Fruit fly (Drosophila melanogaster) whole organism, prepupa: Measurements from ENCODE around the gene PIG-F.
A peak's percentile ranks its signal among the peaks of the same experiment; 100 is the strongest.

ENCODE experiments used
- CG10669 ChIP-seq: fragments of 200-800 bp; sonication (Bioruptor generic); optimal IDR thresholded peaks from 3 replicates; lab custom pipeline; 2018; ENCODE audit warnings: missing biosample characterization, mild to moderate bottlenecking, missing genetic modification characterization, moderate library complexity
- CG11762 ChIP-seq: fragments of 200-800 bp; sonication (Bioruptor generic); optimal IDR thresholded peaks from 3 replicates; lab custom pipeline; 2016; ENCODE audit warnings: missing biosample characterization, missing genetic modification characterization; ENCODE audit not compliant: insufficient read depth
- CG15336 ChIP-seq: fragments of 200-800 bp; sonication (Bioruptor generic); IDR thresholded peaks from 2 replicates; pipeline ENCODE4 v1.3.6; 2022; ENCODE audit warnings: missing biosample characterization, missing genetic modification characterization
- CG16779 ChIP-seq: fragments of 200-800 bp; sonication (Bioruptor generic); optimal IDR thresholded peaks from 3 replicates; lab custom pipeline; 2017; ENCODE audit warnings: missing biosample characterization, mild to moderate bottlenecking, missing genetic modification characterization
- CG3032 ChIP-seq: fragments of 200-800 bp; optimal IDR thresholded peaks from 2 replicates; lab custom pipeline; 2019; ENCODE audit warnings: missing biosample characterization, mild to moderate bottlenecking, missing genetic modification characterization, moderate library complexity
- CG32006 ChIP-seq: fragments of 200-800 bp; sonication (Bioruptor generic); optimal IDR thresholded peaks from 3 replicates; lab custom pipeline; 2017; ENCODE audit warnings: missing biosample characterization, mild to moderate bottlenecking, missing genetic modification characterization
- CG6163 ChIP-seq: fragments of 200-800 bp; sonication (Bioruptor generic); IDR thresholded peaks from 3 replicates; pipeline ENCODE4 v1.3.6; 2022; ENCODE audit warnings: missing biosample characterization, missing genetic modification characterization
- CG6792 ChIP-seq: fragments of 200-800 bp; sonication (Bioruptor generic); optimal IDR thresholded peaks from 3 replicates; lab custom pipeline; 2016; ENCODE audit warnings: missing biosample characterization, missing genetic modification characterization
- CG7368 ChIP-seq: fragments of 200-800 bp; sonication (Bioruptor generic); optimal IDR thresholded peaks from 3 replicates; lab custom pipeline; 2016; ENCODE audit warnings: missing biosample characterization, missing genetic modification characterization
- CG8119 ChIP-seq: fragments of 200-800 bp; sonication (Bioruptor generic); IDR thresholded peaks from 3 replicates; pipeline ENCODE4 v1.3.6; 2022; ENCODE audit warnings: missing biosample characterization, missing genetic modification characterization
- CG8319 ChIP-seq: fragments of 200-800 bp; sonication (Bioruptor generic); optimal IDR thresholded peaks from 3 replicates; lab custom pipeline; 2016; ENCODE audit warnings: missing biosample characterization, missing genetic modification characterization
- Eip78C ChIP-seq: fragments of 200-800 bp; sonication (Bioruptor generic); peaks from one replicate; lab custom pipeline; 2016; ENCODE audit warnings: missing biosample characterization, missing genetic modification characterization
- Eip93F ChIP-seq: fragments of 200-800 bp; sonication (Bioruptor generic); optimal IDR thresholded peaks from 2 replicates; lab custom pipeline; 2016; ENCODE audit warnings: missing biosample characterization, mild to moderate bottlenecking, missing genetic modification characterization
- Ets21C ChIP-seq: fragments of 200-800 bp; sonication (Bioruptor generic); optimal IDR thresholded peaks from 3 replicates; lab custom pipeline; 2016; ENCODE audit warnings: missing biosample characterization, missing genetic modification characterization
- Hr38 ChIP-seq: sonication (Bioruptor generic); optimal IDR thresholded peaks from 2 replicates; lab custom pipeline; 2016; ENCODE audit warnings: missing biosample characterization, missing genetic modification characterization
- Lpt ChIP-seq: fragments of 200-800 bp; sonication (Bioruptor generic); optimal IDR thresholded peaks from 3 replicates; lab custom pipeline; 2016; ENCODE audit warnings: missing biosample characterization, missing genetic modification characterization
- OdsH ChIP-seq: fragments of 200-800 bp; sonication (Bioruptor generic); optimal IDR thresholded peaks from 3 replicates; lab custom pipeline; 2016; ENCODE audit warnings: missing biosample characterization, missing genetic modification characterization
- Sox102F ChIP-seq: fragments of 200-800 bp; sonication (Bioruptor generic); optimal IDR thresholded peaks from 2 replicates; lab custom pipeline; 2016; ENCODE audit warnings: missing biosample characterization, mild to moderate bottlenecking, missing genetic modification characterization
- Sox14 ChIP-seq: fragments of 200-800 bp; sonication (Bioruptor generic); optimal IDR thresholded peaks from 3 replicates; lab custom pipeline; 2016; ENCODE audit warnings: missing biosample characterization, missing genetic modification characterization
- achi ChIP-seq: fragments of 200-800 bp; sonication (Bioruptor generic); optimal IDR thresholded peaks from 3 replicates; lab custom pipeline; 2016; ENCODE audit warnings: missing biosample characterization, missing genetic modification characterization
- acj6 ChIP-seq: fragments of 200-800 bp; sonication (Bioruptor generic); optimal IDR thresholded peaks from 3 replicates; lab custom pipeline; 2016; ENCODE audit warnings: missing biosample characterization, missing genetic modification characterization
- dsx ChIP-seq: fragments of 200-800 bp; optimal IDR thresholded peaks from 3 replicates; lab custom pipeline; 2019; ENCODE audit warnings: missing biosample characterization, mild to moderate bottlenecking, missing genetic modification characterization, moderate library complexity; ENCODE audit not compliant: poor library complexity, severe bottlenecking
- esn ChIP-seq: fragments of 200-800 bp; sonication (Bioruptor generic); optimal IDR thresholded peaks from 2 replicates; lab custom pipeline; 2016; ENCODE audit warnings: missing biosample characterization, mild to moderate bottlenecking, missing genetic modification characterization, moderate library complexity
- fd59A ChIP-seq: fragments of 200-800 bp; sonication (Bioruptor generic); optimal IDR thresholded peaks from 2 replicates; lab custom pipeline; 2017; ENCODE audit warnings: missing biosample characterization, mild to moderate bottlenecking, missing genetic modification characterization, missing genetic modification reagents
- fd85E ChIP-seq: fragments of 200-800 bp; sonication (Bioruptor generic); optimal IDR thresholded peaks from 3 replicates; lab custom pipeline; 2016; ENCODE audit warnings: missing biosample characterization, missing genetic modification characterization
- salr ChIP-seq, 2 experiments: fragments of 200-800 bp; sonication (Bioruptor generic); optimal IDR thresholded peaks; 3 replicates each; lab custom pipeline; 2016 to 2018; ENCODE audit warnings: missing biosample characterization in 2 of 2, missing genetic modification characterization in 2 of 2, mild to moderate bottlenecking in 1 of 2
- svp ChIP-seq: fragments of 200-800 bp; sonication (Bioruptor generic); peaks from one replicate; lab custom pipeline; 2016; ENCODE audit warnings: missing biosample characterization, missing genetic modification characterization
- topi ChIP-seq: fragments of 200-800 bp; sonication (Bioruptor generic); optimal IDR thresholded peaks from 3 replicates; lab custom pipeline; 2016; ENCODE audit warnings: missing biosample characterization, missing genetic modification characterization
- vri ChIP-seq: fragments of 200-800 bp; sonication (Bioruptor generic); optimal IDR thresholded peaks from 3 replicates; lab custom pipeline; 2016; ENCODE audit warnings: missing biosample characterization, mild to moderate bottlenecking, missing genetic modification characterization

PIG-F gene

dm6 chr3L:19612172-19612571 lies at the start of gene PIG-F, which contains the start of gene Lon (continued):
- peak; percentile 99 for TF ChIP-seq Sox14 (GFP tag; lab: Kevin White, UChicago)
- TF ChIP-seq CG8119 (GFP tag; lab: Robert Waterston, UW): peak; percentile 98
- TF ChIP-seq topi (GFP tag; lab: Kevin White, UChicago): peak; percentile 99
- peak; percentile 96 to 99 for TF ChIP-seq salr (GFP tag; optimal IDR thresholded peaks at IDR 0.05; lab: Kevin White, UChicago)
- TF ChIP-seq Eip93F (GFP tag; lab: Kevin White, UChicago): peak; percentile 94
- peak; percentile 99 for TF ChIP-seq CG10669
- TF ChIP-seq CG3032 (tag; lab: Kevin White, UChicago): peak; percentile 99
- peak; percentile 97 for TF ChIP-seq CG16779 (tag; lab: Kevin White, UChicago)

dm6 chr3L:19563014-19563413 lies 49.2 kb upstream of the PIG-F start:
- TF ChIP-seq Eip93F (GFP tag; lab: Kevin White, UChicago) (no peak), CG8319 (no peak), CG10669 (no peak), salr (GFP tag; optimal IDR thresholded peaks at IDR 0.05; lab: Kevin White, UChicago) (no peak), Ets21C (no peak), vri (no peak), acj6 (GFP tag; lab: Kevin White, UChicago) (no peak), OdsH (no peak)

dm6 chr3L:19564905-19565700 lies 47.2 kb upstream of the PIG-F start:
- no peak for TF ChIP-seq CG7368
- TF ChIP-seq achi (GFP tag; lab: Kevin White, UChicago): no peak
- no peak for TF ChIP-seq CG15336
- TF ChIP-seq Eip78C: no peak
- no peak for TF ChIP-seq CG11762
- no peak for TF ChIP-seq fd85E (GFP tag; lab: Kevin White, UChicago)
- no peak for TF ChIP-seq Lpt (GFP tag; lab: Kevin White, UChicago)

dm6 chr3L:19566127-19566526 lies 46.1 kb upstream of the PIG-F start:
- no peak for TF ChIP-seq Eip78C
- no peak for TF ChIP-seq CG6163 (GFP tag; lab: Robert Waterston, UW)
- no peak for TF ChIP-seq esn (GFP tag; lab: Kevin White, UChicago)
- no peak for TF ChIP-seq Hr38 (GFP tag; lab: Kevin White, UChicago)
- TF ChIP-seq dsx (GFP tag; lab: Kevin White, UChicago): no peak
- no peak for TF ChIP-seq CG32006 (GFP tag; lab: Kevin White, UChicago)
- TF ChIP-seq Sox14 (GFP tag; lab: Kevin White, UChicago): no peak
- TF ChIP-seq acj6 (GFP tag; lab: Kevin White, UChicago): no peak
- no peak for TF ChIP-seq CG6792 (GFP tag; lab: Kevin White, UChicago)
- no peak for TF ChIP-seq Sox102F (GFP tag; lab: Kevin White, UChicago)

dm6 chr3L:19568999-19569398 lies 43.3 kb upstream of the PIG-F start:
- TF ChIP-seq dsx (GFP tag; lab: Kevin White, UChicago) (no peak), svp (GFP tag; lab: Kevin White, UChicago) (no peak), fd59A (GFP tag; lab: Kevin White, UChicago) (no peak)

dm6 chr3L:19569407-19569806 lies 42.8 kb upstream of the PIG-F start:
- TF ChIP-seq CG8119 (GFP tag; lab: Robert Waterston, UW): no peak
- TF ChIP-seq CG11762: no peak
- TF ChIP-seq, all 60 proteins: peak for 0
